Worm (Caenorhabditis elegans): ENCODE measurements around the gene Y105C5B.5.

Y105C5B.5 gene

ce11 chrIV:15933814-15934213 lies 32.8 kb upstream of the Y105C5B.5 start, which contains the start of gene srv-16:
Gene srv-16, minus strand, starts transcription at chrIV:15933914.
- TF ChIP-seq nhr-28 (tag; optimal IDR thresholded peaks at IDR 0.05), result no peak
- no peak for TF ChIP-seq ceh-83 (GFP tag; optimal IDR thresholded peaks at IDR 0.05)
- TF ChIP-seq M03D4.4 (tag; optimal IDR thresholded peaks at IDR 0.05), result no peak
- TF ChIP-seq hlh-1 (tag; optimal IDR thresholded peaks at IDR 0.05), result no peak
- no peak for TF ChIP-seq elt-1 (tag; optimal IDR thresholded peaks at IDR 0.05; ENCODE audit: borderline replicate concordance, insufficient read depth)
- TF ChIP-seq nhr-2 (tag; optimal IDR thresholded peaks at IDR 0.05), result no peak
- TF ChIP-seq unc-39 (tag; optimal IDR thresholded peaks at IDR 0.05), result no peak
- no peak for TF ChIP-seq ceh-39 (tag; optimal IDR thresholded peaks at IDR 0.05)
- TF ChIP-seq lin-32 (GFP tag; optimal IDR thresholded peaks at IDR 0.05), result no peak

ce11 chrIV:15931833-15932232 lies 30.8 kb upstream of the Y105C5B.5 start:
- TF ChIP-seq sptf-1 (tag; optimal IDR thresholded peaks at IDR 0.05), result peak; percentile 22
- no peak for TF ChIP-seq elt-3 (tag; optimal IDR thresholded peaks at IDR 0.05)
- no peak for TF ChIP-seq ceh-39 (tag; optimal IDR thresholded peaks at IDR 0.05)
- no peak for TF ChIP-seq ham-2 (GFP tag; optimal IDR thresholded peaks at IDR 0.05)
- TF ChIP-seq nhr-2 (tag; optimal IDR thresholded peaks at IDR 0.05), result no peak
- no peak for TF ChIP-seq nhr-12 (tag; optimal IDR thresholded peaks at IDR 0.05)
- TF ChIP-seq mls-2 (tag; optimal IDR thresholded peaks at IDR 0.05), result no peak
- TF ChIP-seq bed-3 (GFP tag; optimal IDR thresholded peaks at IDR 0.05), result no peak
- peak; percentile 35 for TF ChIP-seq M03D4.4 (tag; optimal IDR thresholded peaks at IDR 0.05)
- no peak for TF ChIP-seq ces-1 (GFP tag; optimal IDR thresholded peaks at IDR 0.05)
- TF ChIP-seq ztf-11 (tag; optimal IDR thresholded peaks at IDR 0.05), result no peak
- TF ChIP-seq lin-13 (tag; optimal IDR thresholded peaks at IDR 0.05), result no peak
- no peak for TF ChIP-seq nhr-237 (tag; optimal IDR thresholded peaks at IDR 0.05)
- TF ChIP-seq mab-5 (tag; optimal IDR thresholded peaks at IDR 0.05), result no peak
- TF ChIP-seq unc-62 (GFP tag; optimal IDR thresholded peaks at IDR 0.05), result no peak
- TF ChIP-seq lsy-2 (tag; optimal IDR thresholded peaks at IDR 0.05), result no peak
- TF ChIP-seq lin-32 (GFP tag; optimal IDR thresholded peaks at IDR 0.05), result peak; percentile 4
- TF ChIP-seq hlh-1 (tag; optimal IDR thresholded peaks at IDR 0.05), result no peak
- TF ChIP-seq zip-8 (tag; optimal IDR thresholded peaks at IDR 0.05), result no peak
- TF ChIP-seq nhr-76 (tag; optimal IDR thresholded peaks at IDR 0.05), result no peak
- no peak for TF ChIP-seq unc-39 (tag; optimal IDR thresholded peaks at IDR 0.05)
- peak; percentile 48 for TF ChIP-seq drap-1 (GFP tag; optimal IDR thresholded peaks at IDR 0.05)
- no peak for TF ChIP-seq blmp-1 (tag; optimal IDR thresholded peaks at IDR 0.05)
- TF ChIP-seq flh-1 (GFP tag; optimal IDR thresholded peaks at IDR 0.05), result no peak
- no peak for TF ChIP-seq unc-120 (tag; optimal IDR thresholded peaks at IDR 0.05; ENCODE audit: poor library complexity, severe bottlenecking)

- TF ChIP-seq sptf-1 (tag; optimal IDR thresholded peaks at IDR 0.05), result peak; percentile 57
- TF ChIP-seq elt-3 (tag; optimal IDR thresholded peaks at IDR 0.05), result no peak
These were observed 30.2 kb upstream of the Y105C5B.5 start for ce11 chrIV:15931176-15931575.

ce11 chrIV:15930694-15931093 lies 29.7 kb upstream of the Y105C5B.5 start:
- TF ChIP-seq unc-120 (tag; optimal IDR thresholded peaks at IDR 0.05; ENCODE audit: poor library complexity, severe bottlenecking) (no peak), ces-1 (GFP tag; optimal IDR thresholded peaks at IDR 0.05) (no peak), M03D4.4 (tag; optimal IDR thresholded peaks at IDR 0.05) (no peak), mls-2 (tag; optimal IDR thresholded peaks at IDR 0.05) (no peak), zip-8 (tag; optimal IDR thresholded peaks at IDR 0.05) (no peak), sem-2 (GFP tag; optimal IDR thresholded peaks at IDR 0.05) (no peak), tbx-8 (GFP tag; optimal IDR thresholded peaks at IDR 0.05) (no peak), nhr-2 (tag; optimal IDR thresholded peaks at IDR 0.05) (no peak)

ce11 chrIV:15930281-15930680 lies 29.3 kb upstream of the Y105C5B.5 start, which contains the start of gene Y105C5B.9:
Gene Y105C5B.9, plus strand, starts transcription at chrIV:15930581.
- no peak for TF ChIP-seq nhr-76 (tag; optimal IDR thresholded peaks at IDR 0.05)
- no peak for TF ChIP-seq elt-3 (tag; optimal IDR thresholded peaks at IDR 0.05)
- no peak for TF ChIP-seq nhr-2 (tag; optimal IDR thresholded peaks at IDR 0.05)
- no peak for TF ChIP-seq tbx-8 (GFP tag; optimal IDR thresholded peaks at IDR 0.05)
- TF ChIP-seq lin-32 (GFP tag; optimal IDR thresholded peaks at IDR 0.05), result no peak
- no peak for TF ChIP-seq unc-120 (tag; optimal IDR thresholded peaks at IDR 0.05; ENCODE audit: poor library complexity, severe bottlenecking)
- no peak for TF ChIP-seq nhr-28 (tag; optimal IDR thresholded peaks at IDR 0.05)
- no peak for TF ChIP-seq ceh-43 (GFP tag; optimal IDR thresholded peaks at IDR 0.05)
- no peak for TF ChIP-seq snpc-4 (tag; optimal IDR thresholded peaks at IDR 0.05)
- TF ChIP-seq M03D4.4 (tag; optimal IDR thresholded peaks at IDR 0.05), result no peak
- no peak for TF ChIP-seq lsy-2 (tag; optimal IDR thresholded peaks at IDR 0.05)
- no peak for TF ChIP-seq nhr-237 (tag; optimal IDR thresholded peaks at IDR 0.05)
- no peak for TF ChIP-seq cnd-1 (tag; optimal IDR thresholded peaks at IDR 0.05)
- no peak for TF ChIP-seq mab-5 (tag; optimal IDR thresholded peaks at IDR 0.05)
- no peak for TF ChIP-seq hlh-1 (tag; optimal IDR thresholded peaks at IDR 0.05)
- TF ChIP-seq sptf-1 (tag; optimal IDR thresholded peaks at IDR 0.05), result no peak
- no peak for TF ChIP-seq elt-1 (tag; optimal IDR thresholded peaks at IDR 0.05; ENCODE audit: borderline replicate concordance, insufficient read depth)
- no peak for TF ChIP-seq pha-4 (tag; optimal IDR thresholded peaks at IDR 0.05)

Measured in whole organism, mixed stage, embryonic.